Worm (Caenorhabditis elegans) whole organism, late embryonic: ENCODE measurements around the gene pitp-1.

Source experiments
- F13H6.1 ChIP-seq: sonication (generic microtip); optimal IDR thresholded peaks from 2 replicates; lab custom pipeline; 2016; ENCODE audit warnings: missing genetic modification characterization, missing compliant biosample characterization
- ahr-1 ChIP-seq: sonication (generic microtip); optimal IDR thresholded peaks from 2 replicates; lab custom pipeline; 2016; ENCODE audit warnings: missing genetic modification characterization, missing compliant biosample characterization
- ceh-30 ChIP-seq: fragments of 150-350 bp; optimal IDR thresholded peaks from 2 replicates; lab custom pipeline; 2014; ENCODE audit warnings: missing biosample characterization, missing genetic modification characterization
- gmeb-2 ChIP-seq: sonication (generic microtip); optimal IDR thresholded peaks from 2 replicates; lab custom pipeline; 2016; ENCODE audit warnings: missing genetic modification characterization, inconsistent platforms, missing compliant biosample characterization
- nfya-1 ChIP-seq: sonication (generic microtip); optimal IDR thresholded peaks from 2 replicates; lab custom pipeline; 2017; ENCODE audit warnings: missing genetic modification characterization, mild to moderate bottlenecking, missing compliant biosample characterization, antibody characterized with exemption, moderate library complexity
- pag-3 ChIP-seq: sonication (generic microtip); optimal IDR thresholded peaks from 2 replicates; lab custom pipeline; 2016; ENCODE audit warnings: missing compliant biosample characterization, missing genetic modification characterization, borderline replicate concordance
- rnt-1 ChIP-seq: sonication (generic microtip); optimal IDR thresholded peaks from 2 replicates; lab custom pipeline; 2016; ENCODE audit warnings: missing genetic modification characterization, missing compliant biosample characterization
- syd-9 ChIP-seq: sonication (generic microtip); optimal IDR thresholded peaks from 2 replicates; lab custom pipeline; 2016; ENCODE audit warnings: mild to moderate bottlenecking, missing genetic modification characterization, moderate library complexity, missing compliant biosample characterization
- tbx-2 ChIP-seq: sonication (generic microtip); optimal IDR thresholded peaks from 2 replicates; lab custom pipeline; 2016; ENCODE audit warnings: missing genetic modification characterization, missing compliant biosample characterization
- unc-42 ChIP-seq: sonication (generic microtip); optimal IDR thresholded peaks from 2 replicates; lab custom pipeline; 2016; ENCODE audit warnings: missing genotype, missing genetic modification characterization, missing compliant biosample characterization
- unc-55 ChIP-seq: sonication (generic microtip); optimal IDR thresholded peaks from 2 replicates; lab custom pipeline; 2017; ENCODE audit warnings: missing biosample characterization, missing genetic modification reagents, missing genetic modification characterization

DNA sequence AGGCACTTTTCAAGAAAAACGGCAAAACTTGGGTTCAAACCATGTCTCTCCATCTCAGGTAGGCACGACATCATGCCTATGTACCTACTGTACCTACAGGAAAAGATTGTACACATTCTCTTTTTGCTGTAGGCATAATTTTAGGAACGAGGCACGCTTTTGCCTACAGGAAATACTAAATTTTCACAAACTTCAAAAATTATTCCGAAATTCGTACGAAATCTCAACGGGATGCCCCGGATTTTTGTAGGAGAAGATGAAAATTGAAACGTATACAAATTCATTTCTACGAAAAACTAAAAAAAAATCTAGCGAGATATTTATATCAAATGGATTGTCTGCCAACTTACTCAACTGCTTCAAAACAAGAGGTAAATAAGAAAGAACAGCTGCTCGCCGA, 18.4 kb upstream of the pitp-1 start, which contains the start of gene C54C6.11:
- TF ChIP-seq syd-9 (tag; lab: Kevin White, UChicago) (no peak), gmeb-2 (tag; lab: Kevin White, UChicago) (no peak), pag-3 (tag; lab: Kevin White, UChicago) (no peak), ceh-30 (tag; lab: Kevin White, UChicago) (no peak), tbx-2 (no peak), unc-42 (tag; lab: Kevin White, UChicago) (no peak), F13H6.1 (no peak), ahr-1 (tag; lab: Kevin White, UChicago) (no peak), nfya-1 (tag; lab: Kevin White, UChicago) (no peak), unc-55 (GFP tag; lab: Kevin White, UChicago) (no peak), rnt-1 (no peak)
